Worm (Caenorhabditis elegans) whole organism, mixed stage, embryonic: ENCODE data around the gene txt-10.
A peak's percentile ranks its signal among the peaks of the same experiment; 100 is the strongest.

ENCODE experiments used
- M03D4.4 ChIP-seq: sonication (generic microtip); optimal IDR thresholded peaks from 2 replicates; lab custom pipeline; 2017; ENCODE audit warnings: mild to moderate bottlenecking, missing genetic modification characterization, missing compliant biosample characterization
- bed-3 ChIP-seq: fragments of 200-800 bp; sonication (Bioruptor generic); optimal IDR thresholded peaks from 3 replicates; lab custom pipeline; 2018; ENCODE audit warnings: mild to moderate bottlenecking, missing genetic modification characterization, moderate library complexity, missing compliant biosample characterization
- blmp-1 ChIP-seq: fragments of 150-350 bp; optimal IDR thresholded peaks from 2 replicates; lab custom pipeline; 2014; ENCODE audit warnings: missing biosample characterization, missing genetic modification characterization
- ceh-39 ChIP-seq: fragments of 150-350 bp; optimal IDR thresholded peaks from 2 replicates; lab custom pipeline; 2014; ENCODE audit warnings: missing biosample characterization, missing genetic modification characterization
- ceh-43 ChIP-seq: fragments of 200-800 bp; sonication (Bioruptor generic); optimal IDR thresholded peaks from 2 replicates; lab custom pipeline; 2018; ENCODE audit warnings: mild to moderate bottlenecking, missing genetic modification characterization, moderate library complexity, missing compliant biosample characterization
- ceh-83 ChIP-seq: fragments of 200-800 bp; sonication (Bioruptor generic); optimal IDR thresholded peaks from 2 replicates; lab custom pipeline; 2018; ENCODE audit warnings: mild to moderate bottlenecking, missing genetic modification characterization, missing compliant biosample characterization
- ces-1 ChIP-seq: fragments of 150-350 bp; optimal IDR thresholded peaks from 2 replicates; lab custom pipeline; 2014; ENCODE audit warnings: missing biosample characterization, missing genetic modification reagents, missing genetic modification characterization
- cnd-1 ChIP-seq: fragments of 200-800 bp; sonication (Bioruptor generic); optimal IDR thresholded peaks from 2 replicates; lab custom pipeline; 2018; ENCODE audit warnings: mild to moderate bottlenecking, missing genetic modification characterization, missing compliant biosample characterization
- drap-1 ChIP-seq: fragments of 200-800 bp; sonication (Bioruptor generic); optimal IDR thresholded peaks from 3 replicates; lab custom pipeline; 2018; ENCODE audit warnings: mild to moderate bottlenecking, missing genetic modification characterization, missing compliant biosample characterization
- elt-1 ChIP-seq: sonication (generic microtip); optimal IDR thresholded peaks from 2 replicates; lab custom pipeline; 2017; ENCODE audit warnings: missing genetic modification characterization, mild to moderate bottlenecking, missing compliant biosample characterization, antibody characterized with exemption, moderate library complexity, borderline replicate concordance; ENCODE audit not compliant: insufficient read depth
- elt-3 ChIP-seq: fragments of 150-350 bp; optimal IDR thresholded peaks from 2 replicates; lab custom pipeline; 2014; ENCODE audit warnings: missing biosample characterization, missing genetic modification characterization
- flh-1 ChIP-seq: fragments of 200-800 bp; sonication (Bioruptor generic); optimal IDR thresholded peaks from 2 replicates; lab custom pipeline; 2018; ENCODE audit warnings: mild to moderate bottlenecking, missing genetic modification characterization, moderate library complexity, missing compliant biosample characterization
- ham-2 ChIP-seq: fragments of 200-800 bp; sonication (Bioruptor generic); optimal IDR thresholded peaks from 2 replicates; lab custom pipeline; 2018; ENCODE audit warnings: mild to moderate bottlenecking, missing genetic modification characterization, missing compliant biosample characterization
- hlh-1 ChIP-seq: fragments of 150-350 bp; optimal IDR thresholded peaks from 2 replicates; lab custom pipeline; 2014; ENCODE audit warnings: missing biosample characterization, missing genetic modification reagents, missing genetic modification characterization
- lin-13 ChIP-seq: fragments of 150-350 bp; optimal IDR thresholded peaks from 2 replicates; lab custom pipeline; 2014; ENCODE audit warnings: missing biosample characterization, missing genetic modification characterization
- lin-32 ChIP-seq: fragments of 200-800 bp; sonication (Bioruptor generic); optimal IDR thresholded peaks from 2 replicates; lab custom pipeline; 2018; ENCODE audit warnings: mild to moderate bottlenecking, missing genetic modification characterization, missing compliant biosample characterization
- lsy-2 ChIP-seq: fragments of 150-350 bp; optimal IDR thresholded peaks from 2 replicates; lab custom pipeline; 2014; ENCODE audit warnings: missing biosample characterization, missing genetic modification characterization
- mab-5 ChIP-seq: fragments of 150-350 bp; optimal IDR thresholded peaks from 2 replicates; lab custom pipeline; 2014; ENCODE audit warnings: missing biosample characterization, missing genetic modification characterization
- mep-1 ChIP-seq: fragments of 150-350 bp; optimal IDR thresholded peaks from 2 replicates; lab custom pipeline; 2017; ENCODE audit warnings: missing biosample characterization, missing genetic modification reagents, missing genetic modification characterization, inconsistent platforms
- mls-2 ChIP-seq: sonication (generic microtip); optimal IDR thresholded peaks from 2 replicates; lab custom pipeline; 2016; ENCODE audit warnings: mild to moderate bottlenecking, missing genetic modification characterization, moderate library complexity, missing compliant biosample characterization
- nhr-12 ChIP-seq: fragments of 150-350 bp; optimal IDR thresholded peaks from 2 replicates; lab custom pipeline; 2014; ENCODE audit warnings: missing biosample characterization, missing genetic modification characterization
- nhr-2 ChIP-seq: fragments of 150-350 bp; optimal IDR thresholded peaks from 2 replicates; lab custom pipeline; 2014; ENCODE audit warnings: missing biosample characterization, missing genetic modification characterization
- nhr-237 ChIP-seq: fragments of 150-350 bp; optimal IDR thresholded peaks from 2 replicates; lab custom pipeline; 2014; ENCODE audit warnings: missing biosample characterization, missing genetic modification characterization
- nhr-28 ChIP-seq: fragments of 150-350 bp; optimal IDR thresholded peaks from 2 replicates; lab custom pipeline; 2014; ENCODE audit warnings: missing biosample characterization, missing genetic modification characterization
- nhr-76 ChIP-seq: sonication (generic microtip); optimal IDR thresholded peaks from 2 replicates; lab custom pipeline; 2017; ENCODE audit warnings: missing biosample characterization, missing genetic modification characterization
- pha-4 ChIP-seq: fragments of 150-350 bp; optimal IDR thresholded peaks from 2 replicates; lab custom pipeline; 2018; ENCODE audit warnings: missing biosample characterization, missing genetic modification reagents, missing genetic modification characterization
- sem-2 ChIP-seq: fragments of 200-800 bp; sonication (Bioruptor generic); optimal IDR thresholded peaks from 2 replicates; lab custom pipeline; 2018; ENCODE audit warnings: mild to moderate bottlenecking, missing genetic modification characterization, missing compliant biosample characterization
- snpc-4 ChIP-seq: fragments of 150-350 bp; optimal IDR thresholded peaks from 2 replicates; lab custom pipeline; 2014; ENCODE audit warnings: missing biosample characterization, missing genetic modification characterization
- sptf-1 ChIP-seq: sonication (generic microtip); optimal IDR thresholded peaks from 2 replicates; lab custom pipeline; 2017; ENCODE audit warnings: mild to moderate bottlenecking, missing genetic modification characterization, moderate library complexity, missing compliant biosample characterization
- tbx-8 ChIP-seq: fragments of 200-800 bp; sonication (Bioruptor generic); optimal IDR thresholded peaks from 2 replicates; lab custom pipeline; 2018; ENCODE audit warnings: mild to moderate bottlenecking, missing genetic modification characterization, moderate library complexity, missing compliant biosample characterization
- unc-120 ChIP-seq: sonication (generic microtip); optimal IDR thresholded peaks from 2 replicates; lab custom pipeline; 2017; ENCODE audit warnings: missing genetic modification characterization, missing compliant biosample characterization; ENCODE audit not compliant: poor library complexity, severe bottlenecking
- unc-39 ChIP-seq: fragments of 150-350 bp; optimal IDR thresholded peaks from 2 replicates; lab custom pipeline; 2014; ENCODE audit warnings: missing biosample characterization, missing genetic modification characterization
- unc-62 ChIP-seq: fragments of 150-350 bp; optimal IDR thresholded peaks from 2 replicates; lab custom pipeline; 2014; ENCODE audit warnings: missing biosample characterization, missing genetic modification reagents, missing genetic modification characterization
- zip-8 ChIP-seq: fragments of 150-350 bp; optimal IDR thresholded peaks from 2 replicates; lab custom pipeline; 2014; ENCODE audit warnings: missing biosample characterization, missing genetic modification characterization
- ztf-11 ChIP-seq: fragments of 150-350 bp; optimal IDR thresholded peaks from 2 replicates; lab custom pipeline; 2014; ENCODE audit warnings: missing biosample characterization, missing genetic modification characterization

txt-10 gene

DNA sequence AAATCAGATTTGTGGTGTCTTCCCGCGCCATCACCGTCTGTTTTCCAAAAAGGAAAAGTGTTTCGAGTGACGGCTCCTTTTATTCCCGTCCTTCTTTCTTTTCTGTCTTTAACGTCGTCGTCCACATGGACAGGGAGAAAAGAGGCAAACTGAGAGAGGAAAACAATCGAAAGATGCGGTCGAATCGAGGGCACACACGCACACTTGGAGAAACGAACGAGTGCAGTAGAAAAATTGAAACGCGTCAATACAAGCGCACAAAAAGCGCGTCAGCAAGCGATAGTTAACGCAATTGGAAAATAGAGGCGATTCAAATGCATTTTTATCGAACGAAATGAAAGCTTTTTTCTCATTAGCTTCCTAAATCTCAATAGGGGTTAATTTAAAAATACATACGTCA lies 4.2 kb upstream of the txt-10 start:
- TF ChIP-seq unc-62 (GFP tag; lab: Kevin White, UChicago) (peak; percentile 6), cnd-1 (tag; lab: Kevin White, UChicago) (no peak), ztf-11 (tag; lab: Kevin White, UChicago) (no peak), lsy-2 (tag; lab: Kevin White, UChicago) (peak; percentile 78), snpc-4 (tag; lab: Kevin White, UChicago) (no peak), mep-1 (tag; lab: Kevin White, UChicago) (peak; percentile 82), elt-3 (no peak), ham-2 (peak; percentile 34), elt-1 (no peak), mab-5 (tag; lab: Kevin White, UChicago) (no peak), sptf-1 (tag; lab: Kevin White, UChicago) (peak; percentile 45), ceh-39 (tag; lab: Kevin White, UChicago) (peak; percentile 30), nhr-28 (tag; lab: Kevin White, UChicago) (no peak), nhr-237 (tag; lab: Kevin White, UChicago) (peak; percentile 42), unc-120 (tag; lab: Kevin White, UChicago) (peak; percentile 28), blmp-1 (tag; lab: Kevin White, UChicago) (no peak), hlh-1 (peak; percentile 58), pha-4 (peak; percentile 72), nhr-2 (tag; lab: Kevin White, UChicago) (no peak), lin-13 (tag; lab: Kevin White, UChicago) (peak; percentile 67), bed-3 (no peak), zip-8 (tag; lab: Kevin White, UChicago) (no peak), mls-2 (tag; lab: Kevin White, UChicago) (no peak), tbx-8 (no peak), sem-2 (GFP tag; lab: Kevin White, UChicago) (no peak), drap-1 (GFP tag; lab: Kevin White, UChicago) (peak; percentile 36), M03D4.4 (tag; lab: Kevin White, UChicago) (peak; percentile 17), nhr-76 (no peak), flh-1 (GFP tag; lab: Kevin White, UChicago) (no peak), ces-1 (GFP tag; lab: Kevin White, UChicago) (peak; percentile 93), lin-32 (GFP tag; lab: Kevin White, UChicago) (no peak), unc-39 (tag; lab: Kevin White, UChicago) (no peak), ceh-43 (GFP tag; lab: Kevin White, UChicago) (no peak), nhr-12 (tag; lab: Kevin White, UChicago) (no peak), ceh-83 (GFP tag; lab: Kevin White, UChicago) (no peak)

- no peak for TF ChIP-seq nhr-237 (tag; lab: Kevin White, UChicago)
- TF ChIP-seq sptf-1 (tag; lab: Kevin White, UChicago), result no peak
- TF ChIP-seq nhr-12 (tag; lab: Kevin White, UChicago), result no peak
- TF ChIP-seq unc-62 (GFP tag; lab: Kevin White, UChicago), result no peak
- no peak for TF ChIP-seq mab-5 (tag; lab: Kevin White, UChicago)
- no peak for TF ChIP-seq unc-39 (tag; lab: Kevin White, UChicago)
- no peak for TF ChIP-seq elt-1
- no peak for TF ChIP-seq blmp-1 (tag; lab: Kevin White, UChicago)
Observed at ce11 chrV:10536095-10536691, 3.6 kb upstream of the txt-10 start, which contains the start of gene ppm-1.A. Gene ppm-1.A, minus strand, starts transcription at chrV:10536388.

ce11 chrV:10535325-10535724 lies 2.7 kb upstream of the txt-10 start:
- TF ChIP-seq sptf-1 (tag; lab: Kevin White, UChicago), result peak; percentile 6
- no peak for TF ChIP-seq elt-1

ce11 chrV:10529600-10529999 lies 3.0 kb downstream of the txt-10 start:
- TF ChIP-seq nhr-237 (tag; lab: Kevin White, UChicago), result no peak
- no peak for TF ChIP-seq bed-3
- no peak for TF ChIP-seq sptf-1 (tag; lab: Kevin White, UChicago)
